Worm (Caenorhabditis elegans): ENCODE measurements around the gene F36D4.5.

DNA sequence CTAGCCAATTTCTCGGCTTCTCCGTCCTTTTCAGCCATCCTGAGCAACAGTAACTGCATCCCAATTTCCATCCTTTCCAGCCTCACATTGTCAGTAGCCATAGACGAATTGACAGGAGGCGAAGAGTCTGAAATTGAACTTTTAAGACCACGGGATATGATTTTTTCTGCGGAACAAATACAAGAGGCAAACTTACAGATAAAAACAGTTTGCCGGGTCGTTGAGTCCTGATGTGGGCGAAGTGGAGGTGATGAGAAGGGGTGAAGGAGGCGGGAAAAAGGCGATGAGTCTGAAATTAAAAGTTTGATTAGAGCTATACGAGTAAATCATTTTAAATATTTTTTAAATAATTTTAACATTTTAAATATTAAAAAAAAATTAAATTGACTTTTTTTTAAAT is 1.5 kb upstream of the F36D4.5 start, which contains the start of gene F36D4.6:
- TF ChIP-seq ama-1 (optimal IDR thresholded peaks at IDR 0.05) (no peak), tbx-11 (GFP tag; IDR thresholded peaks at IDR 0.05) (no peak), flt-1 (GFP tag; IDR thresholded peaks at IDR 0.05) (no peak)

Data from whole organism, early embryonic.